Worm (Caenorhabditis elegans) whole organism, L4 larva: Measurements from ENCODE around the gene kars-1.
A peak's percentile ranks its signal among the peaks of the same experiment; 100 is the strongest.

Experiments
- D1046.2 ChIP-seq: fragments of 200-800 bp; sonication (Bioruptor generic); IDR thresholded peaks from 2 replicates; pipeline ENCODE4 v1.3.6; 2022; ENCODE audit warnings: missing genetic modification characterization, missing compliant biosample characterization
- F26F4.8 ChIP-seq: fragments of 200-800 bp; sonication (Bioruptor generic); conservative IDR thresholded peaks from 2 replicates; pipeline ENCODE4 v1.3.6; 2022; ENCODE audit warnings: missing genetic modification characterization, missing compliant biosample characterization
- F37D6.2 ChIP-seq: sonication (generic microtip); optimal IDR thresholded peaks from 2 replicates; lab custom pipeline; 2016; ENCODE audit warnings: mild to moderate bottlenecking, missing genetic modification characterization, missing compliant biosample characterization
- F49E8.2 ChIP-seq: sonication (generic microtip); optimal IDR thresholded peaks from 2 replicates; lab custom pipeline; 2016; ENCODE audit warnings: missing compliant biosample characterization, mild to moderate bottlenecking, missing genetic modification characterization, borderline replicate concordance
- R02D3.7 ChIP-seq: fragments of 150-350 bp; sonication (generic microtip); optimal IDR thresholded peaks from 3 replicates; lab custom pipeline; 2014; ENCODE audit warnings: missing biosample characterization, missing genetic modification characterization
- Y5F2A.4 ChIP-seq: fragments of 200-800 bp; sonication (Bioruptor generic); optimal IDR thresholded peaks from 2 replicates; lab custom pipeline; 2018; ENCODE audit warnings: mild to moderate bottlenecking, missing genetic modification characterization, missing compliant biosample characterization
- aha-1 ChIP-seq: fragments of 150-350 bp; peaks from one replicate; lab custom pipeline; 2014; ENCODE audit warnings: missing biosample characterization, missing genetic modification characterization
- ceh-82 ChIP-seq: sonication (generic microtip); optimal IDR thresholded peaks from 2 replicates; lab custom pipeline; 2017; ENCODE audit warnings: missing biosample characterization, missing genetic modification characterization
- ces-1 ChIP-seq: fragments of 150-350 bp; sonication (generic microtip); optimal IDR thresholded peaks from 4 replicates; lab custom pipeline; 2014; ENCODE audit warnings: missing biosample characterization, missing genetic modification reagents, missing genetic modification characterization
- ctbp-1 ChIP-seq: fragments of 200-800 bp; sonication (Bioruptor generic); IDR thresholded peaks from 2 replicates; pipeline ENCODE4 v1.3.6; 2022; ENCODE audit warnings: missing genetic modification reagents, missing genetic modification characterization, missing compliant biosample characterization
- dpl-1 ChIP-seq: fragments of 150-350 bp; optimal IDR thresholded peaks from 2 replicates; lab custom pipeline; 2014; ENCODE audit warnings: missing biosample characterization, missing genetic modification reagents, missing genetic modification characterization
- egl-27 ChIP-seq: sonication (generic microtip); optimal IDR thresholded peaks from 3 replicates; lab custom pipeline; 2017; ENCODE audit warnings: missing biosample characterization, missing genetic modification reagents, missing genetic modification characterization
- hif-1 ChIP-seq, 2 experiments: sonication (generic microtip); optimal IDR thresholded peaks; 2 replicates each; lab custom pipeline; 2016 to 2017; ENCODE audit warnings: missing compliant biosample characterization in 2 of 2, missing genetic modification characterization in 2 of 2, missing genetic modification reagents in 2 of 2, missing genotype in 2 of 2, mild to moderate bottlenecking in 1 of 2
- hlh-11 ChIP-seq: fragments of 200-800 bp; sonication (Bioruptor generic); optimal IDR thresholded peaks from 2 replicates; lab custom pipeline; 2018; ENCODE audit warnings: mild to moderate bottlenecking, missing genetic modification characterization, missing compliant biosample characterization
- lin-39 ChIP-seq: fragments of 150-350 bp; optimal IDR thresholded peaks from 2 replicates; lab custom pipeline; 2014; ENCODE audit warnings: missing biosample characterization, missing genetic modification reagents, missing genetic modification characterization
- madf-5 ChIP-seq, 2 experiments: fragments of 200-800 bp; sonication (Bioruptor generic); IDR thresholded peaks; 2 replicates each; pipeline ENCODE4 v1.3.6; 2022; ENCODE audit warnings: missing compliant biosample characterization in 2 of 2, missing genetic modification characterization in 2 of 2
- mdt-29 ChIP-seq: fragments of 200-800 bp; sonication (Bioruptor generic); IDR thresholded peaks from 2 replicates; pipeline ENCODE4 v1.3.6; 2022; ENCODE audit warnings: missing genetic modification reagents, missing genetic modification characterization, missing compliant biosample characterization
- mxl-3 ChIP-seq: fragments of 200-800 bp; sonication (Bioruptor generic); optimal IDR thresholded peaks from 2 replicates; lab custom pipeline; 2018; ENCODE audit warnings: mild to moderate bottlenecking, missing genetic modification characterization, missing compliant biosample characterization
- nhr-102 ChIP-seq: sonication (generic microtip); optimal IDR thresholded peaks from 2 replicates; lab custom pipeline; 2016; ENCODE audit warnings: mild to moderate bottlenecking, missing genetic modification characterization, moderate library complexity, missing compliant biosample characterization
- nhr-237 ChIP-seq: sonication (generic microtip); optimal IDR thresholded peaks from 2 replicates; lab custom pipeline; 2017; ENCODE audit warnings: missing biosample characterization, missing genetic modification characterization
- nhr-28 ChIP-seq: fragments of 150-350 bp; optimal IDR thresholded peaks from 2 replicates; lab custom pipeline; 2014; ENCODE audit warnings: missing biosample characterization, missing genetic modification characterization
- nhr-76 ChIP-seq: fragments of 150-350 bp; optimal IDR thresholded peaks from 2 replicates; lab custom pipeline; 2014; ENCODE audit warnings: missing biosample characterization, missing genetic modification characterization
- nhr-77 ChIP-seq: fragments of 150-350 bp; optimal IDR thresholded peaks from 2 replicates; lab custom pipeline; 2014; ENCODE audit warnings: missing biosample characterization, missing genetic modification characterization
- rbr-2 ChIP-seq: sonication (generic microtip); optimal IDR thresholded peaks from 2 replicates; lab custom pipeline; 2016; ENCODE audit warnings: missing genotype, missing genetic modification characterization, missing compliant biosample characterization
- skn-1 ChIP-seq: fragments of 150-350 bp; optimal IDR thresholded peaks from 2 replicates; lab custom pipeline; 2014; ENCODE audit warnings: missing biosample characterization, missing genetic modification characterization
- tag-97 ChIP-seq: fragments of 200-800 bp; sonication (Bioruptor generic); IDR thresholded peaks from 2 replicates; pipeline ENCODE4 v1.3.6; 2022; ENCODE audit warnings: missing genetic modification characterization, missing compliant biosample characterization
- tra-1 ChIP-seq: fragments of 200-800 bp; sonication (Bioruptor generic); IDR thresholded peaks from 2 replicates; pipeline ENCODE4 v1.3.6; 2022; ENCODE audit warnings: missing genetic modification reagents, missing genetic modification characterization, missing compliant biosample characterization
- unc-130 ChIP-seq: sonication (generic microtip); optimal IDR thresholded peaks from 2 replicates; lab custom pipeline; 2016; ENCODE audit warnings: missing genetic modification reagents, missing genetic modification characterization, missing compliant biosample characterization
- unc-62 ChIP-seq, 3 experiments: fragments of 150-350 bp in 1 of 3; sonication (generic microtip); optimal IDR thresholded peaks in 2 of 3; peaks in 1 of 3; 1 replicate in 1 of 3; 2 replicates in 2 of 3; lab custom pipeline; 2014 to 2017; ENCODE audit warnings: missing biosample characterization in 3 of 3, missing genetic modification characterization in 3 of 3, missing genetic modification reagents in 3 of 3, missing genotype in 1 of 3

The kars-1 gene

DNA sequence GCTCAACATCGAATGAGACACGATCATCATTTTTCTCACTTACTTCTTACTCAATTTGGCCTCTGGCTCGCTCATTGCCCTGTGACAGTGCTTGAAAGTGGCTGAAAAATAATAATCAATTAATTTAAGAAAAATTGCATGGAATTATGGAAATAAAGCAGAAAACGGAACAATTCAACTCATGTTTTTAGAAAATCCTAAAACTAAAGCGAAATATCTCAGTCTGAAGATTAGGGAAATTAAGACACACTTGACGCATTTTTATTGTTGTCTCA, at the start of gene kars-1:
TSS of gene kars-1 (minus strand) at position 101 of the 275 bp plus-strand sequence.
- TF ChIP-seq skn-1 (tag; lab: Kevin White, UChicago) (no peak), mxl-3 (GFP tag; lab: Kevin White, UChicago) (no peak), lin-39 (tag; lab: Kevin White, UChicago) (no peak), Y5F2A.4 (no peak), F49E8.2 (no peak), nhr-102 (no peak), ceh-82 (tag; lab: Kevin White, UChicago) (no peak), tag-97 (GFP tag; lab: Robert Waterston, UW) (no peak), egl-27 (no peak), F37D6.2 (tag; lab: Kevin White, UChicago) (no peak), nhr-77 (tag; lab: Kevin White, UChicago) (no peak), F26F4.8 (no peak), dpl-1 (GFP tag; lab: Kevin White, UChicago) (no peak), ces-1 (GFP tag; lab: Kevin White, UChicago) (no peak), rbr-2 (tag; lab: Kevin White, UChicago) (no peak), nhr-28 (tag; lab: Kevin White, UChicago) (no peak)

DNA sequence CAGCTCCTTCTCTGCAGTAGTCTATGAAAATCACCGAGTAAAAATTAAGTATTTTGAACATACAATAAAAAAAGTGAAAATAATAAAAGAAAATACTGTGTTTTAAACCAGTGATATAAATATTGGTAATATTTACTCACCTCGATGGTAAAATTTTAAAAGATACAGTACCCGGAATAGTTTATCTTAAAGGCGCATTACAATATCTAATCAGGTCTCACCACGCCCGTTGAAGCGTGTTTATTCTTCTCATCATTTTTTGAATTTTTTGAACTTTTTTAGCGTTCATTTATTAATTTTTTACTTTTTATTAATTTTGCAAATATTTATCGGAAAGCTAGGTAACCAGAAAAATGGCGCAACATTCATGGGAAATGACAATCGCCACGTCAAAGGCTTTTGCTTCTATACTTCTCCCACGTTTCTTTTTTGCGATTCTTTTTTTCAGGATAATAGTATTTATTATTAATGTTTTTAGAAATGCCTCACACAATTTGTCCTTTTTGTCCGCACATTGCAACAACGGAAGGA, 49.6 kb upstream of the kars-1 start, which contains the start of gene F10E7.2:
TSS of gene F10E7.2 (plus strand) at position 481 of the 531 bp plus-strand sequence.
- TF ChIP-seq dpl-1 (GFP tag; lab: Kevin White, UChicago) (no peak), unc-130 (GFP tag; lab: Kevin White, UChicago) (peak; percentile 32), rbr-2 (tag; lab: Kevin White, UChicago) (no peak), nhr-237 (tag; lab: Kevin White, UChicago) (no peak)

DNA sequence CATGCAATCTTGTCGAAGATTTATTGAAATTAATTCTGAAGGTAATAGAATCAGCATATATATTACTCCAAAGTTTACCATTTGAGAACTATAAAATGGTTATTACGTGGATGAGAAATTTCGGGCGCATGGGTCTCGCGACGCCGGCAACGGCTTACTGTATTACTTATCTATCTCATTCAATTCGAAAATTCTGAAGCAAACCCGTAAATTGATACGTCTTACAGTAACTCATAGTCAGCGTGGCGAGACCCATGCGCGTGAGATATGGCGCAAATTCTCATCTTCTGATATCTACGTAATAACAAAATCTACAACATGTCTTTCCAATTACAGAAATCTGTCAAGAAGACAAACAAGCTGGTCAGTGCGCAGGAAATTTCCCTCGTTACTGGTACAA, 47.3 kb upstream of the kars-1 start:
- no peak for TF ChIP-seq hif-1 (tag; optimal IDR thresholded peaks at IDR 0.05; lab: Kevin White, UChicago)
- no peak for TF ChIP-seq tra-1 (GFP tag; lab: Robert Waterston, UW)
- TF ChIP-seq D1046.2 (GFP tag; lab: Robert Waterston, UW), result no peak
- TF ChIP-seq aha-1, result peak; percentile 93
- no peak for TF ChIP-seq ctbp-1 (GFP tag; lab: Robert Waterston, UW)

- TF ChIP-seq R02D3.7 (tag; lab: Kevin White, UChicago), result no peak
- no peak for TF ChIP-seq mdt-29 (GFP tag; lab: Robert Waterston, UW)
Observed at ce11 chrII:7116350-7116749, 44.1 kb upstream of the kars-1 start, which contains the start of gene spon-1. Gene spon-1, plus strand, starts transcription at chrII:7116557.

- TF ChIP-seq unc-62 (GFP tag; optimal IDR thresholded peaks at IDR 0.05 in 1 of 2; lab: Kevin White, UChicago), result peak in 1 of 2 experiments; percentile 93
- no peak for TF ChIP-seq unc-62 (tag; optimal IDR thresholded peaks at IDR 0.05; lab: Kevin White, UChicago)
- TF ChIP-seq hlh-11 (tag; lab: Kevin White, UChicago), result no peak
- TF ChIP-seq, all 104 proteins: peak for 1
Observed at ce11 chrII:7115638-7116037, 43.4 kb upstream of the kars-1 start, which contains the start of gene cutl-5. Gene cutl-5, minus strand, starts transcription at chrII:7115906.

ce11 chrII:7112780-7113179, 40.6 kb upstream of the kars-1 start, which contains the start of gene F10E7.6:
Gene F10E7.6, plus strand, starts transcription at chrII:7113080.
- TF ChIP-seq nhr-76 (tag; lab: Kevin White, UChicago) (no peak), dpl-1 (GFP tag; lab: Kevin White, UChicago) (no peak), unc-62 (GFP tag; optimal IDR thresholded peaks at IDR 0.05 in 1 of 2; lab: Kevin White, UChicago) (peak in 1 of 2 experiments; percentile 63), unc-62 (tag; optimal IDR thresholded peaks at IDR 0.05; lab: Kevin White, UChicago) (no peak), madf-5 (GFP tag; IDR thresholded peaks at IDR 0.05; lab: Robert Waterston, UW) (no peak)
- TF ChIP-seq, all 104 proteins: peak for 1
